Fruit fly (Drosophila melanogaster) whole organism: ENCODE results near the gene CG5808.

Source experiments
- EcR ChIP-seq, 2 experiments: fragments of >200 bp; optimal IDR thresholded peaks; 2 replicates each; lab custom pipeline; 2017; ENCODE audit warnings: missing biosample characterization in 2 of 2, missing genetic modification characterization in 2 of 2, missing genetic modification reagents in 2 of 2
- pan ChIP-seq: fragments of >200 bp; optimal IDR thresholded peaks from 2 replicates; lab custom pipeline; 2017
- psq ChIP-seq: fragments of >200 bp; optimal IDR thresholded peaks from 2 replicates; lab custom pipeline; 2017
- usp ChIP-seq: fragments of >200 bp; optimal IDR thresholded peaks from 2 replicates; lab custom pipeline; 2017; ENCODE audit warnings: missing biosample characterization, missing genetic modification characterization, mixed read lengths

DNA sequence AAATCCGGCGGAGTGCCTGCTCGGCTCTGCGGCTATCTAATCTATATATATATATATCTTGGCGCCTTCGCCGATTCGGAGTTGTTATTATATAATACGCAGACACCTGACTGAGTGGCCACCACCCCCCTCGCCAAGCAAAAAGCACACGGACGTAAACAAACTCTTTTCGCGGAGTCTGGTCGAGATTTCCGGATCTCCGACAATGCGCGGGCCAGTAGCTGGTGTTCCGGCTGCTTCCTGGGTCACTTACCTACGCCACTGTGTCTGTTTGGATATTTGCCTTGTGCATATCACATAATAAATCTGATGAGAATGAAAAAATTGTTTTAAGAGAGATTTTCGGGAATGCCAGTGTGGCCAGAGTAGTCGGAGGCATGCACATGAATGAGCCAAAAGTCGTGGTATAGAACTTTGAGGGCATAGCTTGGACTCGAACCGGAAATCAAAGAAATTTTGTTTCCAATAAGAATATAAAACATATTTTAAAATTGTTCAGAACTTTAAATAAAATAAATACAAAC, 29.7 kb downstream of the CG5808 start, which contains the start of gene CG5805:
- no peak for TF ChIP-seq EcR (GFP tag; optimal IDR thresholded peaks at IDR 0.05; lab: Kevin White, UChicago)
- TF ChIP-seq pan (lab: Kevin White, UChicago), result no peak
- no peak for TF ChIP-seq psq (lab: Kevin White, UChicago)
- TF ChIP-seq usp (GFP tag; lab: Kevin White, UChicago), result no peak
